Worm (Caenorhabditis elegans) whole organism, L3 larva: Measurements from ENCODE around the gene clec-161.

Experiments
- R02D3.7 ChIP-seq: fragments of 150-350 bp; optimal IDR thresholded peaks from 2 replicates; lab custom pipeline; 2014; ENCODE audit warnings: missing biosample characterization, missing genetic modification characterization
- ZK546.5 ChIP-seq: sonication (generic microtip); optimal IDR thresholded peaks from 2 replicates; lab custom pipeline; 2017; ENCODE audit warnings: missing biosample characterization, missing genetic modification characterization
- aly-2 ChIP-seq: fragments of 150-350 bp; optimal IDR thresholded peaks from 2 replicates; lab custom pipeline; 2014; ENCODE audit warnings: missing biosample characterization, missing genetic modification characterization
- ama-1 ChIP-seq: fragments of 150-350 bp; optimal IDR thresholded peaks from 2 replicates; lab custom pipeline; 2018
- ceh-16 ChIP-seq: sonication (generic microtip); optimal IDR thresholded peaks from 2 replicates; lab custom pipeline; 2017; ENCODE audit warnings: missing biosample characterization, missing genetic modification characterization
- ceh-28 ChIP-seq: fragments of 150-350 bp; optimal IDR thresholded peaks from 2 replicates; lab custom pipeline; 2014; ENCODE audit warnings: missing biosample characterization, missing genetic modification reagents, missing genetic modification characterization
- ceh-82 ChIP-seq: fragments of 150-350 bp; optimal IDR thresholded peaks from 2 replicates; lab custom pipeline; 2014; ENCODE audit warnings: missing biosample characterization, missing genetic modification characterization
- ceh-9 ChIP-seq: sonication (generic microtip); optimal IDR thresholded peaks from 2 replicates; lab custom pipeline; 2018; ENCODE audit warnings: missing biosample characterization, missing genetic modification characterization
- daf-12 ChIP-seq: fragments of 150-350 bp; optimal IDR thresholded peaks from 2 replicates; lab custom pipeline; 2014; ENCODE audit warnings: missing biosample characterization, missing genetic modification reagents, missing genetic modification characterization
- egl-27 ChIP-seq: sonication (generic microtip); optimal IDR thresholded peaks from 4 replicates; lab custom pipeline; 2017; ENCODE audit warnings: missing biosample characterization, missing genetic modification reagents, missing genetic modification characterization
- egl-5 ChIP-seq: fragments of 150-350 bp; optimal IDR thresholded peaks from 2 replicates; lab custom pipeline; 2017; ENCODE audit warnings: missing biosample characterization, missing genetic modification reagents, missing genetic modification characterization, inconsistent platforms
- elt-1 ChIP-seq: fragments of 150-350 bp; optimal IDR thresholded peaks from 2 replicates; lab custom pipeline; 2014; ENCODE audit warnings: missing biosample characterization, missing genetic modification characterization
- elt-2 ChIP-seq: sonication (generic microtip); optimal IDR thresholded peaks from 2 replicates; lab custom pipeline; 2016; ENCODE audit warnings: missing genetic modification reagents, mild to moderate bottlenecking, missing genetic modification characterization, missing compliant biosample characterization
- elt-3 ChIP-seq, 3 experiments: fragments of 150-350 bp in 1 of 3; sonication (generic microtip) in 2 of 3; optimal IDR thresholded peaks; 2 replicates in 2 of 3; 4 replicates in 1 of 3; lab custom pipeline; 2014 to 2017; ENCODE audit warnings: missing biosample characterization in 3 of 3, missing genetic modification characterization in 3 of 3
- eor-1 ChIP-seq, 2 experiments: fragments of 150-350 bp; optimal IDR thresholded peaks; 2 replicates each; lab custom pipeline; 2014 to 2018; ENCODE audit warnings: missing biosample characterization in 2 of 2, missing genetic modification characterization in 2 of 2
- fkh-10 ChIP-seq: sonication (generic microtip); optimal IDR thresholded peaks from 2 replicates; lab custom pipeline; 2017; ENCODE audit warnings: missing biosample characterization, missing genetic modification reagents, missing genetic modification characterization
- fkh-2 ChIP-seq: fragments of 150-350 bp; optimal IDR thresholded peaks from 2 replicates; lab custom pipeline; 2014; ENCODE audit warnings: missing biosample characterization, missing genetic modification reagents, missing genetic modification characterization
- fos-1 ChIP-seq: fragments of 150-350 bp; optimal IDR thresholded peaks from 2 replicates; lab custom pipeline; 2014; ENCODE audit warnings: missing biosample characterization, missing genetic modification characterization
- hmg-11 ChIP-seq: sonication (generic microtip); optimal IDR thresholded peaks from 2 replicates; lab custom pipeline; 2016; ENCODE audit warnings: missing genetic modification characterization, missing compliant biosample characterization
- jun-1 ChIP-seq: fragments of 150-350 bp; optimal IDR thresholded peaks from 2 replicates; lab custom pipeline; 2014; ENCODE audit warnings: missing biosample characterization, missing genetic modification reagents, missing genetic modification characterization
- lin-15B ChIP-seq: fragments of 150-350 bp; optimal IDR thresholded peaks from 2 replicates; lab custom pipeline; 2014; ENCODE audit warnings: missing biosample characterization, missing genetic modification characterization
- lin-39 ChIP-seq: fragments of 150-350 bp; optimal IDR thresholded peaks from 2 replicates; lab custom pipeline; 2018; ENCODE audit warnings: missing biosample characterization, missing genetic modification reagents, missing genetic modification characterization
- lsy-12 ChIP-seq: sonication (generic microtip); optimal IDR thresholded peaks from 2 replicates; lab custom pipeline; 2016; ENCODE audit warnings: mild to moderate bottlenecking, missing genetic modification characterization, missing compliant biosample characterization
- mdl-1 ChIP-seq: fragments of 150-350 bp; optimal IDR thresholded peaks from 2 replicates; lab custom pipeline; 2014; ENCODE audit warnings: missing biosample characterization, missing genetic modification characterization
- mml-1 ChIP-seq: fragments of 150-350 bp; sonication (generic microtip); optimal IDR thresholded peaks from 3 replicates; lab custom pipeline; 2014; ENCODE audit warnings: missing biosample characterization, missing genetic modification characterization
- nfya-1 ChIP-seq: sonication (generic microtip); optimal IDR thresholded peaks from 2 replicates; lab custom pipeline; 2017; ENCODE audit warnings: missing genetic modification characterization, mild to moderate bottlenecking, missing compliant biosample characterization, antibody characterized with exemption, moderate library complexity; ENCODE audit not compliant: insufficient read depth
- nhr-11 ChIP-seq: fragments of 150-350 bp; optimal IDR thresholded peaks from 2 replicates; lab custom pipeline; 2014; ENCODE audit warnings: missing biosample characterization, missing genetic modification characterization
- nhr-12 ChIP-seq: fragments of 150-350 bp; optimal IDR thresholded peaks from 2 replicates; lab custom pipeline; 2014; ENCODE audit warnings: missing biosample characterization, missing genetic modification characterization
- nhr-23 ChIP-seq: fragments of 150-350 bp; optimal IDR thresholded peaks from 2 replicates; lab custom pipeline; 2014; ENCODE audit warnings: missing biosample characterization, missing genetic modification reagents, missing genetic modification characterization
- nhr-237 ChIP-seq: fragments of 150-350 bp; optimal IDR thresholded peaks from 2 replicates; lab custom pipeline; 2014; ENCODE audit warnings: missing biosample characterization, missing genetic modification characterization
- nhr-25 ChIP-seq: sonication (generic microtip); optimal IDR thresholded peaks from 2 replicates; lab custom pipeline; 2017; ENCODE audit warnings: missing biosample characterization, missing genetic modification characterization
- nhr-28 ChIP-seq: fragments of 150-350 bp; optimal IDR thresholded peaks from 2 replicates; lab custom pipeline; 2014; ENCODE audit warnings: missing biosample characterization, missing genetic modification characterization
- nhr-43 ChIP-seq: sonication (generic microtip); optimal IDR thresholded peaks from 2 replicates; lab custom pipeline; 2016; ENCODE audit warnings: mild to moderate bottlenecking, missing genetic modification characterization, missing compliant biosample characterization; ENCODE audit not compliant: poor library complexity, severe bottlenecking
- nhr-67 ChIP-seq: fragments of 150-350 bp; optimal IDR thresholded peaks from 2 replicates; lab custom pipeline; 2014; ENCODE audit warnings: missing biosample characterization, missing genetic modification characterization
- nhr-76 ChIP-seq: fragments of 150-350 bp; sonication (generic microtip); optimal IDR thresholded peaks from 5 replicates; lab custom pipeline; 2014; ENCODE audit warnings: missing biosample characterization, missing genetic modification characterization
- nhr-77 ChIP-seq: fragments of 150-350 bp; optimal IDR thresholded peaks from 2 replicates; lab custom pipeline; 2014; ENCODE audit warnings: missing biosample characterization, missing genetic modification characterization
- pha-4 ChIP-seq: fragments of 150-350 bp; optimal IDR thresholded peaks from 2 replicates; lab custom pipeline; 2014; ENCODE audit warnings: missing biosample characterization, missing genetic modification reagents, missing genetic modification characterization
- pqm-1 ChIP-seq: fragments of 150-350 bp; optimal IDR thresholded peaks from 2 replicates; lab custom pipeline; 2017; ENCODE audit warnings: missing biosample characterization, missing genetic modification characterization, inconsistent platforms
- sea-2 ChIP-seq: fragments of 150-350 bp; sonication (generic microtip); optimal IDR thresholded peaks from 4 replicates; lab custom pipeline; 2014; ENCODE audit warnings: missing biosample characterization, missing genetic modification reagents, missing genetic modification characterization
- skn-1 ChIP-seq: fragments of 150-350 bp; optimal IDR thresholded peaks from 2 replicates; lab custom pipeline; 2014; ENCODE audit warnings: missing biosample characterization, missing genetic modification characterization
- snpc-4 ChIP-seq: fragments of 150-350 bp; optimal IDR thresholded peaks from 2 replicates; lab custom pipeline; 2014; ENCODE audit warnings: missing biosample characterization, missing genetic modification characterization
- tbx-2 ChIP-seq: sonication (generic microtip); optimal IDR thresholded peaks from 2 replicates; lab custom pipeline; 2016; ENCODE audit warnings: mild to moderate bottlenecking, missing genetic modification characterization, missing compliant biosample characterization
- unc-39 ChIP-seq: sonication (generic microtip); optimal IDR thresholded peaks from 4 replicates; lab custom pipeline; 2017; ENCODE audit warnings: missing biosample characterization, missing genetic modification characterization
- unc-62 ChIP-seq: fragments of 150-350 bp; sonication (generic microtip); optimal IDR thresholded peaks from 4 replicates; lab custom pipeline; 2014; ENCODE audit warnings: missing biosample characterization, missing genetic modification reagents, missing genetic modification characterization
- zag-1 ChIP-seq: fragments of 150-350 bp; optimal IDR thresholded peaks from 2 replicates; lab custom pipeline; 2014; ENCODE audit warnings: missing biosample characterization, missing genetic modification characterization
- ztf-11 ChIP-seq: fragments of 150-350 bp; optimal IDR thresholded peaks from 2 replicates; lab custom pipeline; 2014; ENCODE audit warnings: missing biosample characterization, missing genetic modification characterization
- ztf-4 ChIP-seq: fragments of 150-350 bp; optimal IDR thresholded peaks from 2 replicates; lab custom pipeline; 2014; ENCODE audit warnings: missing biosample characterization, missing genetic modification characterization

The clec-161 gene

DNA sequence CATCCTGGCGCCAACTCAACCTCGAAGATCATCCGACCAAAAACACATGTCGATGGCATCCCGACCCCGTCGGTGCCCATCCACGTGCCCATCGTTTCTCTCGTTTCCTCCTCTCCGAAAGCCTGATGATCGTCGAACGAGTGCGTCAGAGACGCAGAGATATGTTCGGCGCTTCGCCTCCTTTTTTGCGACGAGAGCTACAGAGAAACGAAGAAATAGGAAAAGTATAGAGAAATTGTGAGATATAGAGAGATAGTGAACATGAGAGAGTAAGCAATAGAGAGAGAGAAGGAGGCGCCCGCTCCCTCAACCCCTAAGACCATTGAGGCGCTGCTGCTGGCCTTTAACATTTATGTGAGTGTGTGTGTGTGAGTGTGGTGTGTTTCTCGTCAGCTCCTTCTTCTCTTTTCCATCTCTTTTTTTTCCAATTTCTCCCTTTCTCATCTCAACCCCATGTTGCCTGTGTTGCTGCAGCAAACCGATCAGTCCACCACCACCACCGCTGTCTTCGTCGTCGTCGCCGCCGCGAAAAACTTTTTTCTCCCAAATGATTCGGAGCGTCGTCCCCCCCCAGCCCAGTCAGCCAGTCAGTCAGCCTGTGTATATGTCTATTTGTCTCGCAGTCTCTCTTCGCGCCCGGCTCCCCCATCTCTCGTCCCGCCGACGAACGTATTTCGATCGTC, 10.7 kb upstream of the clec-161 start, which contains the start of gene hlh-11:
hlh-11 (plus strand) TSS at position 633 of the 683 bp plus-strand sequence.
- TF ChIP-seq egl-27 (peak; percentile 71), lin-15B (tag; lab: Kevin White, UChicago) (peak; percentile 61), fos-1 (tag; lab: Kevin White, UChicago) (peak; percentile 85), pqm-1 (tag; lab: Kevin White, UChicago) (peak; percentile 61), nhr-237 (no peak), mdl-1 (tag; lab: Kevin White, UChicago) (peak; percentile 97), fkh-2 (no peak), nhr-23 (peak; percentile 80), lsy-12 (tag; lab: Kevin White, UChicago) (peak; percentile 72), nhr-12 (tag; lab: Kevin White, UChicago) (no peak), fkh-10 (GFP tag; lab: Kevin White, UChicago) (peak; percentile 52), ama-1 (lab: Kevin White, UChicago) (peak; percentile 50), tbx-2 (tag; lab: Kevin White, UChicago) (peak; percentile 76), nhr-28 (tag; lab: Kevin White, UChicago) (no peak), ceh-28 (tag; lab: Kevin White, UChicago) (peak; percentile 83), eor-1 (tag; optimal IDR thresholded peaks at IDR 0.05; lab: Kevin White, UChicago) (no peak), elt-3 (tag; optimal IDR thresholded peaks at IDR 0.05; lab: Kevin White, UChicago) (peak in 2 of 3 experiments; percentile 47 to 64), elt-1 (tag; lab: Kevin White, UChicago) (no peak), elt-2 (tag; lab: Kevin White, UChicago) (peak; percentile 87), pha-4 (tag; lab: Kevin White, UChicago) (peak; percentile 85), skn-1 (tag; lab: Kevin White, UChicago) (no peak), unc-39 (no peak), ceh-16 (tag; lab: Kevin White, UChicago) (no peak), nhr-67 (tag; lab: Kevin White, UChicago) (no peak), daf-12 (peak; percentile 11), ceh-82 (tag; lab: Kevin White, UChicago) (peak; percentile 75), egl-5 (tag; lab: Kevin White, UChicago) (peak; percentile 62), nhr-25 (tag; lab: Kevin White, UChicago) (peak; percentile 87), snpc-4 (peak; percentile 37), ZK546.5 (tag; lab: Kevin White, UChicago) (no peak), mml-1 (tag; lab: Kevin White, UChicago) (peak; percentile 21), nhr-76 (tag; lab: Kevin White, UChicago) (no peak), jun-1 (tag; lab: Kevin White, UChicago) (peak; percentile 80), nhr-77 (tag; lab: Kevin White, UChicago) (peak; percentile 22), aly-2 (tag; lab: Kevin White, UChicago) (no peak), unc-62 (peak; percentile 43), ztf-4 (peak; percentile 52), ceh-9 (tag; lab: Kevin White, UChicago) (no peak), zag-1 (tag; lab: Kevin White, UChicago) (peak; percentile 10), lin-39 (tag; lab: Kevin White, UChicago) (peak; percentile 93), sea-2 (no peak), ztf-11 (tag; lab: Kevin White, UChicago) (no peak), nhr-43 (tag; lab: Kevin White, UChicago) (peak; percentile 96), R02D3.7 (tag; lab: Kevin White, UChicago) (peak; percentile 62), nhr-11 (tag; lab: Kevin White, UChicago) (peak; percentile 58), hmg-11 (tag; lab: Kevin White, UChicago) (peak; percentile 95), nfya-1 (tag; lab: Kevin White, UChicago) (peak; percentile 87)
